Worm (Caenorhabditis elegans) whole organism, L4/young adult: ENCODE data around the gene F13B12.4.

Source experiments
- W03F9.2 ChIP-seq: fragments of 150-350 bp; optimal IDR thresholded peaks from 2 replicates; lab custom pipeline; 2014; ENCODE audit warnings: missing biosample characterization, missing genetic modification characterization
- dao-5 ChIP-seq: sonication (generic microtip); optimal IDR thresholded peaks from 2 replicates; lab custom pipeline; 2016; ENCODE audit warnings: missing genotype, missing genetic modification characterization, moderate library complexity, missing compliant biosample characterization
- him-1 ChIP-seq: sonication (generic microtip); optimal IDR thresholded peaks from 2 replicates; lab custom pipeline; 2016; ENCODE audit warnings: missing genotype, missing genetic modification reagents, missing genetic modification characterization, missing compliant biosample characterization

F13B12.4 gene

DNA sequence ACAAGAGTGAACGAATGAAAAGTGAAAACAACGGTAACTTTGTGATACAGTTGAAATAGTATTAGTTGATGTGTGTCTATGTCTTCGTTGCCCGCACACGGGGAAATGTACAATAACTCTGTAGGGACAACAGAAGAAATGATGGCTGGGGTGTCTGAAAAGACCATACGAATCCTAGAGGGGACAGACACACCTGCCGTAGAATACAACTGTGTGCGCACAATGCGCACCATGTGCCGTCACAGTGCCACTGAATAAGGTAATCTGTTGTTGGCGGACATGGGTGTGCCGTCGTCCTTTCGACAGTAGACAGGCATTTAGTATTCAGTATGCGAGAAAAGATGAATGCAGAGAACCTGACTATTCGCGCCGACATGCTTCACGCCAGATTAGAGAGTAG is 28.4 kb downstream of the F13B12.4 start:
- TF ChIP-seq W03F9.2 (no peak), him-1 (tag; lab: Kevin White, UChicago) (no peak), dao-5 (tag; lab: Kevin White, UChicago) (no peak)

- TF ChIP-seq dao-5 (tag; lab: Kevin White, UChicago): no peak
- TF ChIP-seq W03F9.2: no peak
- no peak for TF ChIP-seq him-1 (tag; lab: Kevin White, UChicago)
Observed at ce11 chrIV:10420440-10420839, 29.3 kb downstream of the F13B12.4 start.

DNA sequence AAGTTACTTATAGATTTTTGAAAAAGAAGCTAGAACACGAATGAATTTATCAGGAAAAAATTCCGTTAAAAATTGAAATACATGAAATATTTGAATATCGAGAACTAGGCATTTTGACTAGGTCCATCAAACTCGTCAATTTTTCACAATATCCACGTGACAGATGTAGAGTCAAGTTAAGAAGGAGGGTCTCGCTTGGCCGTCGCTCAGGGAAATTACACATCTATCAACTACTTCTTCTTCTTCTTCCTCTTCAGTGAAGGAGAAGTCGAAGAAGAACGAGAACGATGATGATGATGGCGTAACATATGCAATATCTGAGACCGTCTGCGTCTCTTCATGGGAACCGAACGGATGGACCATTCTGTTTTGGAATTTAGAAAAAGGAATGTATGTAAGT is 29.8 kb downstream of the F13B12.4 start:
- TF ChIP-seq him-1 (tag; lab: Kevin White, UChicago): no peak
- TF ChIP-seq W03F9.2: no peak
- no peak for TF ChIP-seq dao-5 (tag; lab: Kevin White, UChicago)

DNA sequence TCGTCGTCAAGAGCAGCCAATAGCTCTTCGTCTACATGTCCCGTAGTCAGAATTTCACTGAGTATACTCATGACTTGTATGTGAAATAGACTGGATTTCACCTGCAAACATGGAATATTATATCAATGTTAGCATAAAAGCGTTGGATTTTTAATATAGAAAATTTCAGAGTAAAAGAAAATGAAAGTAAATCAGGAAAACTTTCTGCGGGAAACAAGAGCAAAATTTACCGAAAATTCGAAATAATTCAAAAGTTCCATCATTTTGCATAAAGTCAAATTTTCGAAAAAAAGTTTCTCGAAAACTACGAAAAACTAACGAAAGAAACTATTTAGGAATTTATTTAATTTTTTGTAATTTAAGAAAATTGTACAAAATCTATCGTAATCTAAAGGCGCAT is 31.9 kb downstream of the F13B12.4 start, which contains the start of gene F13B12.6:
TSS of gene F13B12.6 (minus strand) at position 101 of the 400 bp plus-strand sequence.
- TF ChIP-seq dao-5 (tag; lab: Kevin White, UChicago): no peak
- TF ChIP-seq W03F9.2: no peak
- no peak for TF ChIP-seq him-1 (tag; lab: Kevin White, UChicago)

ce11 chrIV:10413828-10414227 is 35.9 kb downstream of the F13B12.4 start, which contains the start of gene R10H10.7:
R10H10.7 (minus strand) TSS chrIV:10413928.
- TF ChIP-seq W03F9.2 (no peak), him-1 (tag; lab: Kevin White, UChicago) (no peak), dao-5 (tag; lab: Kevin White, UChicago) (no peak)

- TF ChIP-seq dao-5 (tag; lab: Kevin White, UChicago) (no peak), him-1 (tag; lab: Kevin White, UChicago) (no peak), W03F9.2 (no peak)
Observed at ce11 chrIV:10409377-10409776, 40.3 kb downstream of the F13B12.4 start, which contains the start of gene rfk-1. rfk-1 (minus strand) TSS chrIV:10409477.

ce11 chrIV:10403193-10404058 is 46.3 kb downstream of the F13B12.4 start, which contains the start of gene gpa-7:
gpa-7 (plus strand) TSS chrIV:10404008.
- TF ChIP-seq him-1 (tag; lab: Kevin White, UChicago) (peak; percentile 80), W03F9.2 (no peak), dao-5 (tag; lab: Kevin White, UChicago) (no peak)

DNA sequence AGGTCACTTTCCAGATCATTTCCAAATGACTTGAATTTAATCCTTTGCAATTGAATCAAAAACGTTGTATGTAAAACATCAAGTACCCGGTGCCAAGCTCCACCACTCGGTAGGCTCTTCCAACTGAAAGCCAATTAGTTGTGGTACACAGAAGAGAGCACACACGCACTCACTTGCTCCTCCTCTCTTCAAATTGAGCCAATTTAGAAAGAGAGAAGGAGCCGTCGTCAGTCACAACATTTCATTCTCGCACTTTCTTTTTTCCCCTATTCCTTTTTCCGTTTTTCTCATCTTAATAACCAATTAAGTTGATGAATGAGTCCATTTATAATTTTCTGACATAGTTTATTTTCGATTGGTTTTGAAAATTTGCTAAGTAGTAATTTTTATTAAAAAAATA is 51.5 kb downstream of the F13B12.4 start:
- TF ChIP-seq him-1 (tag; lab: Kevin White, UChicago) (no peak), dao-5 (tag; lab: Kevin White, UChicago) (no peak), W03F9.2 (no peak)

- TF ChIP-seq W03F9.2: no peak
- TF ChIP-seq him-1 (tag; lab: Kevin White, UChicago): peak; percentile 1
Observed at ce11 chrIV:10396827-10397226, 52.9 kb downstream of the F13B12.4 start.

DNA sequence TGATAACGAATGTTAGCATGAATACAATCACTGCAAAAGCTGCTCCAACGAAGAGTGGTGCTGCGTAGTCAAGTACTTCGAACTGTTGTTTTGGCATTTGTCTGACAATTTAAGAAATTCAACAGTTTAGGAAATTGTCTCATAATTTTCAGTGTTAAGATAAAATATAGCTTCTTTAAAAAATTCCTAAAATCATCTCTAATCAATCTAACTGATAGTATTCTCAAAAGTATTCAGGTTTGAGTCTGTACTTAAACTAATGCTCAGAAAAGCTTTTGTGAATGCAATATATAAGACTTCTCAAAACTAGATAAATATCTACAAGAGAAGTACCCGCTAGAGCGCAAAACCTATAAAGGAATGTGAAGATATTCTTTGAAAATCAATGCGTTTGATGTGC is 54.8 kb downstream of the F13B12.4 start, which contains the start of gene R10H10.4:
TSS of gene R10H10.4 (minus strand) at position 101 of the 400 bp plus-strand sequence.
- TF ChIP-seq W03F9.2 (no peak), dao-5 (tag; lab: Kevin White, UChicago) (no peak), him-1 (tag; lab: Kevin White, UChicago) (no peak)
